Worm (Caenorhabditis elegans): ENCODE data around the gene sftb-1.

DNA sequence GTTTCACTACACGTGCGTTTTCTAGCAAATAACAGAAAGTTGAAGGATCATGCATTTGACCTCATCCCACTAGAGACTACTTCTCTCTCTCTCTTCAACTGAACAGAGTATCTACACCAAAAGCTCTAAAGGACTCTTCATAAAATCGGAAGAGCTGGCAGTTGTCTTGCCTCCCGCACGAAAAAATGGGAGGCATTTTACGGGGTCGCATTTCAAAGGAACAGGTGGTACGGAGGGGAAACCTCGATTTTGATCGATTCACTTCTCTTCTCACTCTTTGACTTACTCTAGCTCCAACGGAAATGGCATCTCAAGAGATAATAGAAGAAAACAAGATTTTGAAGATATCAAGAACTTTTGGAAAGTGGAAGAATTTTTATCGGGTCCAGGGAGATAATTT, 14.1 kb upstream of the sftb-1 start:
- no peak for TF ChIP-seq ama-1 (optimal IDR thresholded peaks at IDR 0.05)
- no peak for TF ChIP-seq ets-7 (tag; optimal IDR thresholded peaks at IDR 0.05)
- no peak for TF ChIP-seq B0310.2 (tag; optimal IDR thresholded peaks at IDR 0.05)
- TF ChIP-seq hnd-1 (tag; optimal IDR thresholded peaks at IDR 0.05) = no peak
- no peak for TF ChIP-seq hmbx-1 (tag; optimal IDR thresholded peaks at IDR 0.05)
- no peak for TF ChIP-seq tbx-11 (GFP tag; IDR thresholded peaks at IDR 0.05)
- TF ChIP-seq F13C5.2 (tag; optimal IDR thresholded peaks at IDR 0.05) = no peak
- TF ChIP-seq hmg-4 (GFP tag; optimal IDR thresholded peaks at IDR 0.05) = no peak
- no peak for TF ChIP-seq flt-1 (GFP tag; IDR thresholded peaks at IDR 0.05)
- TF ChIP-seq aly-1 (tag; optimal IDR thresholded peaks at IDR 0.05) = no peak
- TF ChIP-seq tra-4 (tag; optimal IDR thresholded peaks at IDR 0.05) = no peak
- TF ChIP-seq tbx-37 (GFP tag; conservative IDR thresholded peaks at IDR 0.05) = no peak
